Fruit fly (Drosophila melanogaster): ENCODE results near the gene plh.
A peak's percentile ranks its signal among the peaks of the same experiment; 100 is the strongest.

Gene plh

dm6 chr3R:4970415-4971140, 40.3 kb downstream of the plh start (continued):
- no peak for TF ChIP-seq ham (GFP tag; IDR thresholded peaks at IDR 0.05)
- TF ChIP-seq fd96Cb (tag; optimal IDR thresholded peaks at IDR 0.05) = peak; percentile 36
- TF ChIP-seq HmgZ (tag; optimal IDR thresholded peaks at IDR 0.05) = peak; percentile 67
- TF ChIP-seq disco-r (GFP tag; optimal IDR thresholded peaks at IDR 0.05) = peak; percentile 28
- peak; percentile 72 for TF ChIP-seq Dad (GFP tag; optimal IDR thresholded peaks at IDR 0.05)
- TF ChIP-seq cas (GFP tag; IDR thresholded peaks at IDR 0.05) = 0 out of 2 replicates have a peak, but pooled peaks have one; percentile 9
- TF ChIP-seq nerfin-1 (tag; optimal IDR thresholded peaks at IDR 0.05) = no peak
- peak; percentile 100 for TF ChIP-seq Dip2 (GFP tag; IDR thresholded peaks at IDR 0.05)
- TF ChIP-seq CG15269 (tag; optimal IDR thresholded peaks at IDR 0.05) = peak; percentile 45
- TF ChIP-seq Deaf1 (tag; optimal IDR thresholded peaks at IDR 0.05) = no peak
- peak; percentile 70 for TF ChIP-seq Atf-2 (GFP tag; optimal IDR thresholded peaks at IDR 0.05)
- TF ChIP-seq sisA (GFP tag; IDR thresholded peaks at IDR 0.05) = peak; percentile 76
- TF ChIP-seq CG33557 (GFP tag; optimal IDR thresholded peaks at IDR 0.05) = no peak
- peak; percentile 4 for TF ChIP-seq CG2875 (GFP tag; optimal IDR thresholded peaks at IDR 0.05)
- peak; percentile 83 for TF ChIP-seq CG9876 (GFP tag; optimal IDR thresholded peaks at IDR 0.05)
- TF ChIP-seq HLHmδ (GFP tag; optimal IDR thresholded peaks at IDR 0.05) = peak; percentile 34
- TF ChIP-seq CG8765 (GFP tag; IDR thresholded peaks at IDR 0.05) = peak; percentile 44; the same call in 1 of the 2 replicates
- TF ChIP-seq CG3995 (GFP tag; optimal IDR thresholded peaks at IDR 0.05) = peak; percentile 84
- peak; percentile 34; the same call in 1 of the 2 replicates for TF ChIP-seq HLH3B (GFP tag; IDR thresholded peaks at IDR 0.05)
- peak; percentile 44; the same call in 1 of the 2 replicates for TF ChIP-seq H2.0 (GFP tag; IDR thresholded peaks at IDR 0.05)
- TF ChIP-seq nmo (GFP tag; optimal IDR thresholded peaks at IDR 0.05) = peak; percentile 56
- TF ChIP-seq Hr39 (optimal IDR thresholded peaks at IDR 0.05) = no peak
- TF ChIP-seq CG6272 (GFP tag; IDR thresholded peaks at IDR 0.05) = peak; percentile 63; the same call in 1 of the 2 replicates
- TF ChIP-seq CG1792 (GFP tag; optimal IDR thresholded peaks at IDR 0.05) = peak; percentile 61
- TF ChIP-seq MTF-1 (GFP tag; optimal IDR thresholded peaks at IDR 0.05; ENCODE audit: borderline replicate concordance) = peak; percentile 2
- 0 out of 2 replicates have a peak, but pooled peaks have one; percentile 31 for TF ChIP-seq Oaz (GFP tag; IDR thresholded peaks at IDR 0.05)
- TF ChIP-seq Chrac-16 (GFP tag; optimal IDR thresholded peaks at IDR 0.05) = peak; percentile 81
- TF ChIP-seq dysf (GFP tag; IDR thresholded peaks at IDR 0.05) = peak; percentile 61; the same call in 2 of the 3 replicates
- TF ChIP-seq CG8290 (GFP tag; optimal IDR thresholded peaks at IDR 0.05) = peak; percentile 78
- peak in 1 of 2 experiments; percentile 93 for TF ChIP-seq CG8290 (tag; optimal IDR thresholded peaks at IDR 0.05)
- TF ChIP-seq dpn (GFP tag; optimal IDR thresholded peaks at IDR 0.05) = peak; percentile 62 to 73
- TF ChIP-seq jigr1 (GFP tag; IDR thresholded peaks at IDR 0.05) = no peak; the same call in 2 of the 3 replicates
- peak; percentile 31 for TF ChIP-seq pzg (GFP tag; optimal IDR thresholded peaks at IDR 0.05)
- no peak for TF ChIP-seq CG3726 (GFP tag; IDR thresholded peaks at IDR 0.05)
- TF ChIP-seq ssp (GFP tag; IDR thresholded peaks at IDR 0.05) = peak; percentile 60
- no peak for TF ChIP-seq CG2678 (tag; optimal IDR thresholded peaks at IDR 0.05)
- peak; percentile 38; the same call in 2 of the 3 replicates for TF ChIP-seq row (GFP tag; IDR thresholded peaks at IDR 0.05)
- peak; percentile 67 for TF ChIP-seq CG12769 (tag; optimal IDR thresholded peaks at IDR 0.05)
- TF ChIP-seq ems (GFP tag; optimal IDR thresholded peaks at IDR 0.05) = peak; percentile 48
- peak; percentile 7 for TF ChIP-seq p53 (GFP tag; optimal IDR thresholded peaks at IDR 0.05)
- TF ChIP-seq CG17385 (GFP tag; optimal IDR thresholded peaks at IDR 0.05) = no peak
- peak; percentile 61 for TF ChIP-seq Side (GFP tag; optimal IDR thresholded peaks at IDR 0.05)
- no peak for TF ChIP-seq B-H1 (GFP tag; IDR thresholded peaks at IDR 0.05)
- TF ChIP-seq CG42726 (GFP tag; IDR thresholded peaks at IDR 0.05; ENCODE audit: partially characterized antibody) = peak; percentile 75
- no peak for TF ChIP-seq CG8281 (tag; optimal IDR thresholded peaks at IDR 0.05)
- TF ChIP-seq hb (GFP tag; IDR thresholded peaks at IDR 0.05; ENCODE audit: partially characterized antibody) = no peak
- TF ChIP-seq stc (GFP tag; IDR thresholded peaks at IDR 0.05) = peak; percentile 43; the same call in 1 of the 2 replicates
- TF ChIP-seq CG1647 (GFP tag; optimal IDR thresholded peaks at IDR 0.05) = peak; percentile 42
- no peak for TF ChIP-seq CG15011 (GFP tag; optimal IDR thresholded peaks at IDR 0.05)
- peak; percentile 69 for TF ChIP-seq CG2120 (GFP tag; optimal IDR thresholded peaks at IDR 0.05)
